Worm (Caenorhabditis elegans) whole organism, early embryonic: Measurements from ENCODE around the gene orc-5.

Source experiments
- B0310.2 ChIP-seq: sonication (generic microtip); optimal IDR thresholded peaks from 2 replicates; lab custom pipeline; 2016; ENCODE audit warnings: mild to moderate bottlenecking, missing genetic modification characterization, missing compliant biosample characterization
- F13C5.2 ChIP-seq: sonication (generic microtip); optimal IDR thresholded peaks from 2 replicates; lab custom pipeline; 2017; ENCODE audit warnings: mild to moderate bottlenecking, missing genetic modification characterization, inconsistent platforms, missing compliant biosample characterization
- aly-1 ChIP-seq: sonication (generic microtip); optimal IDR thresholded peaks from 2 replicates; lab custom pipeline; 2016; ENCODE audit warnings: missing genetic modification characterization, missing compliant biosample characterization
- ama-1 ChIP-seq: fragments of 150-350 bp; optimal IDR thresholded peaks from 2 replicates; lab custom pipeline; 2014
- ceh-13 ChIP-seq: fragments of 200-800 bp; sonication (Bioruptor generic); optimal IDR thresholded peaks from 2 replicates; lab custom pipeline; 2018; ENCODE audit warnings: mild to moderate bottlenecking, missing genetic modification characterization, missing compliant biosample characterization
- ceh-36 ChIP-seq: sonication (generic microtip); optimal IDR thresholded peaks from 2 replicates; lab custom pipeline; 2016; ENCODE audit warnings: missing genetic modification characterization, inconsistent platforms, missing compliant biosample characterization
- ets-7 ChIP-seq: sonication (generic microtip); optimal IDR thresholded peaks from 2 replicates; lab custom pipeline; 2016; ENCODE audit warnings: missing genotype, missing genetic modification characterization, missing compliant biosample characterization
- flt-1 ChIP-seq: fragments of 200-800 bp; sonication (Bioruptor generic); IDR thresholded peaks from 2 replicates; pipeline ENCODE4 v1.3.6; 2022; ENCODE audit warnings: missing genetic modification characterization, missing compliant biosample characterization
- hmbx-1 ChIP-seq: sonication (generic microtip); optimal IDR thresholded peaks from 2 replicates; lab custom pipeline; 2016; ENCODE audit warnings: mild to moderate bottlenecking, missing genetic modification characterization, missing compliant biosample characterization
- hmg-4 ChIP-seq: fragments of 200-800 bp; sonication (Bioruptor generic); optimal IDR thresholded peaks from 2 replicates; lab custom pipeline; 2018; ENCODE audit warnings: mild to moderate bottlenecking, missing genetic modification characterization, missing compliant biosample characterization
- hnd-1 ChIP-seq: sonication (generic microtip); optimal IDR thresholded peaks from 2 replicates; lab custom pipeline; 2016; ENCODE audit warnings: missing genetic modification characterization, missing compliant biosample characterization
- pes-1 ChIP-seq: fragments of 200-800 bp; sonication (Bioruptor generic); IDR thresholded peaks from 2 replicates; pipeline ENCODE4 v1.3.6; 2022; ENCODE audit warnings: missing genetic modification reagents, missing genetic modification characterization, missing compliant biosample characterization
- scrt-1 ChIP-seq: fragments of 200-800 bp; sonication (Bioruptor generic); IDR thresholded peaks from 2 replicates; pipeline ENCODE4 v1.3.6; 2022; ENCODE audit warnings: missing genetic modification characterization, missing compliant biosample characterization
- sea-1 ChIP-seq: fragments of 200-800 bp; sonication (Bioruptor generic); conservative IDR thresholded peaks from 2 replicates; pipeline ENCODE4 v1.3.6; 2022; ENCODE audit warnings: missing genetic modification characterization, missing compliant biosample characterization
- tbx-11 ChIP-seq: fragments of 200-800 bp; sonication (Bioruptor generic); IDR thresholded peaks from 2 replicates; pipeline ENCODE4 v1.3.6; 2022; ENCODE audit warnings: missing genetic modification characterization, missing compliant biosample characterization
- tbx-37 ChIP-seq: fragments of 200-800 bp; sonication (Bioruptor generic); conservative IDR thresholded peaks from 2 replicates; pipeline ENCODE4 v1.3.6; 2022; ENCODE audit warnings: missing genetic modification reagents, missing genetic modification characterization, missing compliant biosample characterization
- tra-4 ChIP-seq: sonication (generic microtip); optimal IDR thresholded peaks from 2 replicates; lab custom pipeline; 2017; ENCODE audit warnings: missing genetic modification characterization, missing compliant biosample characterization

orc-5 gene

ce11 chrIV:10734527-10735436, at the start of gene orc-5, which contains the start of gene cyb-1:
Gene orc-5 (minus strand): TSS chrIV:10734588.
Gene cyb-1 (plus strand): TSS chrIV:10735216.
- no peak for TF ChIP-seq scrt-1 (GFP tag; lab: Robert Waterston, UW)
- TF ChIP-seq flt-1 (GFP tag; lab: Robert Waterston, UW) = no peak
- no peak for TF ChIP-seq tra-4 (tag; lab: Kevin White, UChicago)
- no peak for TF ChIP-seq ceh-36
- TF ChIP-seq F13C5.2 (tag; lab: Kevin White, UChicago) = no peak
- TF ChIP-seq ceh-13 = no peak
- TF ChIP-seq hnd-1 (tag; lab: Kevin White, UChicago) = no peak
- no peak for TF ChIP-seq ama-1 (lab: Kevin White, UChicago)
- no peak for TF ChIP-seq hmg-4 (GFP tag; lab: Kevin White, UChicago)
- no peak for TF ChIP-seq tbx-37 (GFP tag; lab: Robert Waterston, UW)
- no peak for TF ChIP-seq sea-1 (GFP tag; lab: Robert Waterston, UW)
- no peak for TF ChIP-seq hmbx-1 (tag; lab: Kevin White, UChicago)
- no peak for TF ChIP-seq tbx-11 (GFP tag; lab: Robert Waterston, UW)
- no peak for TF ChIP-seq pes-1 (GFP tag; lab: Robert Waterston, UW)
- TF ChIP-seq B0310.2 (tag; lab: Kevin White, UChicago) = no peak
- TF ChIP-seq ets-7 (tag; lab: Kevin White, UChicago) = no peak
- no peak for TF ChIP-seq aly-1 (tag; lab: Kevin White, UChicago)

ce11 chrIV:10784085-10784484, 49.7 kb upstream of the orc-5 start:
- TF ChIP-seq hmg-4 (GFP tag; lab: Kevin White, UChicago) = no peak
- TF ChIP-seq pes-1 (GFP tag; lab: Robert Waterston, UW) = no peak
- TF ChIP-seq flt-1 (GFP tag; lab: Robert Waterston, UW) = no peak
- no peak for TF ChIP-seq tbx-37 (GFP tag; lab: Robert Waterston, UW)
- no peak for TF ChIP-seq ceh-13
- TF ChIP-seq ama-1 (lab: Kevin White, UChicago) = no peak
- TF ChIP-seq ets-7 (tag; lab: Kevin White, UChicago) = no peak
- TF ChIP-seq aly-1 (tag; lab: Kevin White, UChicago) = no peak
- TF ChIP-seq F13C5.2 (tag; lab: Kevin White, UChicago) = no peak
- TF ChIP-seq B0310.2 (tag; lab: Kevin White, UChicago) = no peak
- no peak for TF ChIP-seq hmbx-1 (tag; lab: Kevin White, UChicago)
- TF ChIP-seq scrt-1 (GFP tag; lab: Robert Waterston, UW) = no peak
- TF ChIP-seq tbx-11 (GFP tag; lab: Robert Waterston, UW) = no peak
- no peak for TF ChIP-seq tra-4 (tag; lab: Kevin White, UChicago)
- TF ChIP-seq ceh-36 = no peak
- no peak for TF ChIP-seq sea-1 (GFP tag; lab: Robert Waterston, UW)
- no peak for TF ChIP-seq hnd-1 (tag; lab: Kevin White, UChicago)

ce11 chrIV:10782014-10782413, 47.6 kb upstream of the orc-5 start:
- TF ChIP-seq F13C5.2 (tag; lab: Kevin White, UChicago) (no peak), hnd-1 (tag; lab: Kevin White, UChicago) (no peak), aly-1 (tag; lab: Kevin White, UChicago) (no peak), hmg-4 (GFP tag; lab: Kevin White, UChicago) (no peak), B0310.2 (tag; lab: Kevin White, UChicago) (no peak), flt-1 (GFP tag; lab: Robert Waterston, UW) (no peak), pes-1 (GFP tag; lab: Robert Waterston, UW) (no peak), tbx-37 (GFP tag; lab: Robert Waterston, UW) (no peak), hmbx-1 (tag; lab: Kevin White, UChicago) (no peak), sea-1 (GFP tag; lab: Robert Waterston, UW) (no peak), ets-7 (tag; lab: Kevin White, UChicago) (no peak), ceh-13 (no peak), ceh-36 (no peak), ama-1 (lab: Kevin White, UChicago) (no peak)

- TF ChIP-seq hmbx-1 (tag; lab: Kevin White, UChicago) (no peak), tbx-37 (GFP tag; lab: Robert Waterston, UW) (no peak), flt-1 (GFP tag; lab: Robert Waterston, UW) (no peak), ama-1 (lab: Kevin White, UChicago) (no peak), tra-4 (tag; lab: Kevin White, UChicago) (no peak), F13C5.2 (tag; lab: Kevin White, UChicago) (no peak), ceh-36 (no peak), hmg-4 (GFP tag; lab: Kevin White, UChicago) (no peak)
These were observed 47.0 kb upstream of the orc-5 start for ce11 chrIV:10781346-10781745.

- TF ChIP-seq ets-7 (tag; lab: Kevin White, UChicago) (no peak), tbx-11 (GFP tag; lab: Robert Waterston, UW) (no peak), B0310.2 (tag; lab: Kevin White, UChicago) (no peak), tra-4 (tag; lab: Kevin White, UChicago) (no peak), flt-1 (GFP tag; lab: Robert Waterston, UW) (no peak), ceh-36 (no peak), tbx-37 (GFP tag; lab: Robert Waterston, UW) (no peak), ceh-13 (no peak), F13C5.2 (tag; lab: Kevin White, UChicago) (no peak), scrt-1 (GFP tag; lab: Robert Waterston, UW) (no peak), aly-1 (tag; lab: Kevin White, UChicago) (no peak), hnd-1 (tag; lab: Kevin White, UChicago) (no peak), pes-1 (GFP tag; lab: Robert Waterston, UW) (no peak), sea-1 (GFP tag; lab: Robert Waterston, UW) (no peak)
These were observed 46.2 kb upstream of the orc-5 start, which contains the start of gene swt-3 for ce11 chrIV:10780583-10780982. Gene swt-3 (minus strand): TSS chrIV:10780683.

- no peak for TF ChIP-seq B0310.2 (tag; lab: Kevin White, UChicago)
- no peak for TF ChIP-seq pes-1 (GFP tag; lab: Robert Waterston, UW)
- TF ChIP-seq ceh-36 = no peak
- TF ChIP-seq scrt-1 (GFP tag; lab: Robert Waterston, UW) = no peak
- TF ChIP-seq F13C5.2 (tag; lab: Kevin White, UChicago) = no peak
- no peak for TF ChIP-seq hmg-4 (GFP tag; lab: Kevin White, UChicago)
- no peak for TF ChIP-seq ama-1 (lab: Kevin White, UChicago)
- TF ChIP-seq aly-1 (tag; lab: Kevin White, UChicago) = no peak
- no peak for TF ChIP-seq tbx-11 (GFP tag; lab: Robert Waterston, UW)
- no peak for TF ChIP-seq hnd-1 (tag; lab: Kevin White, UChicago)
- TF ChIP-seq sea-1 (GFP tag; lab: Robert Waterston, UW) = no peak
- no peak for TF ChIP-seq ceh-13
- TF ChIP-seq ets-7 (tag; lab: Kevin White, UChicago) = no peak
- TF ChIP-seq hmbx-1 (tag; lab: Kevin White, UChicago) = no peak
These were observed 44.9 kb upstream of the orc-5 start for ce11 chrIV:10779328-10779727.
